Worm (Caenorhabditis elegans) whole organism, L4 larva: ENCODE results near the gene nhr-186.

ENCODE experiments used
- F10B5.3 ChIP-seq: sonication (generic microtip); optimal IDR thresholded peaks from 2 replicates; lab custom pipeline; 2016; ENCODE audit warnings: mild to moderate bottlenecking, missing genetic modification characterization, missing compliant biosample characterization
- F44E2.7 ChIP-seq: fragments of 200-800 bp; sonication (Bioruptor generic); IDR thresholded peaks from 2 replicates; pipeline ENCODE4 v2.1.2; 2022; ENCODE audit warnings: missing genetic modification characterization, missing compliant biosample characterization
- F49E8.2 ChIP-seq: sonication (generic microtip); optimal IDR thresholded peaks from 2 replicates; lab custom pipeline; 2016; ENCODE audit warnings: missing compliant biosample characterization, mild to moderate bottlenecking, missing genetic modification characterization, borderline replicate concordance
- T20F7.1 ChIP-seq: fragments of 200-800 bp; sonication (Bioruptor generic); optimal IDR thresholded peaks from 2 replicates; lab custom pipeline; 2018; ENCODE audit warnings: mild to moderate bottlenecking, missing genetic modification characterization, missing compliant biosample characterization
- aha-1 ChIP-seq: fragments of 150-350 bp; peaks from one replicate; lab custom pipeline; 2014; ENCODE audit warnings: missing biosample characterization, missing genetic modification characterization
- ama-1 ChIP-seq: fragments of 150-350 bp; optimal IDR thresholded peaks from 2 replicates; lab custom pipeline; 2014; ENCODE audit warnings: inconsistent platforms, mixed read lengths
- daf-16 ChIP-seq, 3 experiments: sonication (generic microtip); optimal IDR thresholded peaks; 2 replicates each; lab custom pipeline; 2016 to 2017; ENCODE audit warnings: missing genetic modification characterization in 3 of 3, missing genetic modification reagents in 3 of 3, mild to moderate bottlenecking in 2 of 3, missing compliant biosample characterization in 2 of 3, missing biosample characterization in 1 of 3, moderate library complexity in 1 of 3
- dmd-8 ChIP-seq: fragments of 200-800 bp; sonication (Bioruptor generic); IDR thresholded peaks from 2 replicates; pipeline ENCODE4 v1.3.6; 2022; ENCODE audit warnings: missing genetic modification characterization, missing compliant biosample characterization
- dmd-9 ChIP-seq: fragments of 200-800 bp; sonication (Bioruptor generic); IDR thresholded peaks from 2 replicates; pipeline ENCODE4 v1.3.6; 2022; ENCODE audit warnings: missing genetic modification reagents, missing genetic modification characterization, missing compliant biosample characterization
- dve-1 ChIP-seq: sonication (generic microtip); optimal IDR thresholded peaks from 2 replicates; lab custom pipeline; 2017; ENCODE audit warnings: antibody characterized with exemption, mild to moderate bottlenecking, missing genetic modification characterization, missing compliant biosample characterization; ENCODE audit not compliant: insufficient read depth
- fkh-10 ChIP-seq: fragments of 150-350 bp; optimal IDR thresholded peaks from 2 replicates; lab custom pipeline; 2014; ENCODE audit warnings: missing biosample characterization, missing genetic modification reagents, missing genetic modification characterization
- fos-1 ChIP-seq: fragments of 150-350 bp; optimal IDR thresholded peaks from 2 replicates; lab custom pipeline; 2014; ENCODE audit warnings: missing biosample characterization, missing genetic modification characterization
- gei-8 ChIP-seq: fragments of 200-800 bp; sonication (Bioruptor generic); optimal IDR thresholded peaks from 2 replicates; lab custom pipeline; 2018; ENCODE audit warnings: mild to moderate bottlenecking, missing genetic modification characterization, missing compliant biosample characterization
- hif-1 ChIP-seq, 2 experiments: sonication (generic microtip); optimal IDR thresholded peaks; 2 replicates each; lab custom pipeline; 2016 to 2017; ENCODE audit warnings: missing compliant biosample characterization in 2 of 2, missing genetic modification characterization in 2 of 2, missing genetic modification reagents in 2 of 2, missing genotype in 2 of 2, mild to moderate bottlenecking in 1 of 2
- hlh-30 ChIP-seq: sonication (generic microtip); optimal IDR thresholded peaks from 2 replicates; lab custom pipeline; 2017; ENCODE audit warnings: antibody characterized with exemption, mild to moderate bottlenecking, missing genetic modification characterization, missing compliant biosample characterization; ENCODE audit not compliant: insufficient read depth
- hmg-1.1 ChIP-seq: fragments of 200-800 bp; sonication (Bioruptor generic); IDR thresholded peaks from 2 replicates; pipeline ENCODE4 v1.3.6; 2022; ENCODE audit warnings: missing genetic modification reagents, missing genetic modification characterization, missing compliant biosample characterization
- jun-1 ChIP-seq: fragments of 150-350 bp; optimal IDR thresholded peaks from 2 replicates; lab custom pipeline; 2014; ENCODE audit warnings: missing biosample characterization, missing genetic modification reagents, missing genetic modification characterization
- lim-7 ChIP-seq: fragments of 200-800 bp; sonication (Bioruptor generic); IDR thresholded peaks from 2 replicates; pipeline ENCODE4 v1.3.6; 2022; ENCODE audit warnings: missing genetic modification characterization, missing compliant biosample characterization
- lin-15B ChIP-seq: fragments of 150-350 bp; sonication (generic microtip); optimal IDR thresholded peaks from 3 replicates; lab custom pipeline; 2014; ENCODE audit warnings: missing biosample characterization, missing genetic modification characterization
- madf-9 ChIP-seq: fragments of 200-800 bp; sonication (Bioruptor generic); conservative IDR thresholded peaks from 2 replicates; pipeline ENCODE4 v1.3.6; 2022; ENCODE audit warnings: missing genetic modification reagents, missing genetic modification characterization, missing compliant biosample characterization
- mep-1 ChIP-seq: fragments of 150-350 bp; sonication (generic microtip); optimal IDR thresholded peaks from 3 replicates; lab custom pipeline; 2014; ENCODE audit warnings: missing biosample characterization, missing genetic modification characterization
- mes-2 ChIP-seq: sonication (generic microtip); optimal IDR thresholded peaks from 2 replicates; lab custom pipeline; 2016; ENCODE audit warnings: missing genotype, mild to moderate bottlenecking, missing genetic modification characterization, missing compliant biosample characterization; ENCODE audit not compliant: poor library complexity, severe bottlenecking
- mxl-2 ChIP-seq: fragments of 200-800 bp; sonication (Bioruptor generic); conservative IDR thresholded peaks from 2 replicates; pipeline ENCODE4 v1.3.6; 2022; ENCODE audit warnings: missing genetic modification reagents, missing genetic modification characterization, missing compliant biosample characterization
- nhr-11 ChIP-seq: fragments of 150-350 bp; optimal IDR thresholded peaks from 2 replicates; lab custom pipeline; 2014; ENCODE audit warnings: missing biosample characterization, missing genetic modification characterization
- nhr-48 ChIP-seq: sonication (generic microtip); optimal IDR thresholded peaks from 2 replicates; lab custom pipeline; 2016; ENCODE audit warnings: mild to moderate bottlenecking, missing genetic modification characterization, missing compliant biosample characterization
- php-3 ChIP-seq: fragments of 200-800 bp; sonication (Bioruptor generic); IDR thresholded peaks from 2 replicates; pipeline ENCODE4 v1.3.6; 2022; ENCODE audit warnings: missing genetic modification reagents, missing genetic modification characterization, missing compliant biosample characterization
- rbr-2 ChIP-seq: sonication (generic microtip); optimal IDR thresholded peaks from 2 replicates; lab custom pipeline; 2016; ENCODE audit warnings: missing genotype, missing genetic modification characterization, missing compliant biosample characterization
- snpc-1.2 ChIP-seq: fragments of 200-800 bp; sonication (Bioruptor generic); IDR thresholded peaks from 2 replicates; pipeline ENCODE4 v1.3.6; 2022; ENCODE audit warnings: missing genetic modification reagents, missing genetic modification characterization, missing compliant biosample characterization
- spr-1 ChIP-seq: sonication (generic microtip); optimal IDR thresholded peaks from 2 replicates; lab custom pipeline; 2016; ENCODE audit warnings: mild to moderate bottlenecking, missing genetic modification characterization, missing compliant biosample characterization
- tag-97 ChIP-seq: fragments of 200-800 bp; sonication (Bioruptor generic); IDR thresholded peaks from 2 replicates; pipeline ENCODE4 v1.3.6; 2022; ENCODE audit warnings: missing genetic modification characterization, missing compliant biosample characterization
- unc-62 ChIP-seq, 3 experiments: fragments of 150-350 bp in 1 of 3; sonication (generic microtip); optimal IDR thresholded peaks in 2 of 3; peaks in 1 of 3; 1 replicate in 1 of 3; 2 replicates in 2 of 3; lab custom pipeline; 2014 to 2017; ENCODE audit warnings: missing biosample characterization in 3 of 3, missing genetic modification characterization in 3 of 3, missing genetic modification reagents in 3 of 3, missing genotype in 1 of 3

The nhr-186 gene

ce11 chrV:3896018-3896417 is 41.3 kb upstream of the nhr-186 start:
- TF ChIP-seq unc-62 (GFP tag; optimal IDR thresholded peaks at IDR 0.05 in 1 of 2; lab: Kevin White, UChicago): peak in 1 of 2 experiments; percentile 69
- TF ChIP-seq unc-62 (tag; optimal IDR thresholded peaks at IDR 0.05; lab: Kevin White, UChicago): no peak
- TF ChIP-seq nhr-48 (tag; lab: Kevin White, UChicago): no peak
- TF ChIP-seq, all 104 proteins: peak for 1

- TF ChIP-seq lim-7 (GFP tag; lab: Robert Waterston, UW) (no peak), daf-16 (GFP tag; optimal IDR thresholded peaks at IDR 0.05; lab: Kevin White, UChicago) (no peak), daf-16 (tag; optimal IDR thresholded peaks at IDR 0.05; lab: Kevin White, UChicago) (no peak), gei-8 (GFP tag; lab: Kevin White, UChicago) (no peak), snpc-1.2 (GFP tag; lab: Robert Waterston, UW) (no peak), fkh-10 (GFP tag; lab: Kevin White, UChicago) (no peak), F44E2.7 (GFP tag; lab: Robert Waterston, UW) (no peak), dmd-8 (GFP tag; lab: Robert Waterston, UW) (no peak), F10B5.3 (tag; lab: Kevin White, UChicago) (no peak), jun-1 (tag; lab: Kevin White, UChicago) (no peak), ama-1 (lab: Kevin White, UChicago) (no peak), fos-1 (tag; lab: Kevin White, UChicago) (no peak), rbr-2 (tag; lab: Kevin White, UChicago) (no peak), lin-15B (tag; lab: Kevin White, UChicago) (no peak), tag-97 (GFP tag; lab: Robert Waterston, UW) (no peak), hlh-30 (tag; lab: Kevin White, UChicago) (no peak), mxl-2 (no peak), nhr-11 (tag; lab: Kevin White, UChicago) (no peak), aha-1 (tag; lab: Kevin White, UChicago) (no peak), dmd-9 (no peak)
Measured at ce11 chrV:3894661-3895060, 39.9 kb upstream of the nhr-186 start, which contains the start of gene sre-9. Gene sre-9, plus strand, starts transcription at chrV:3894961.

- TF ChIP-seq mes-2 (tag; lab: Kevin White, UChicago) (no peak), madf-9 (no peak), F49E8.2 (tag; lab: Kevin White, UChicago) (no peak), mep-1 (tag; lab: Kevin White, UChicago) (no peak), tag-97 (GFP tag; lab: Robert Waterston, UW) (no peak), lim-7 (GFP tag; lab: Robert Waterston, UW) (no peak), php-3 (GFP tag; lab: Robert Waterston, UW) (no peak), spr-1 (no peak), fos-1 (tag; lab: Kevin White, UChicago) (no peak), dve-1 (tag; lab: Kevin White, UChicago) (no peak)
- TF ChIP-seq, all 104 proteins: peak for 0
Measured at ce11 chrV:3892361-3892904, 37.7 kb upstream of the nhr-186 start, which contains the start of gene C17E7.4. Gene C17E7.4, plus strand, starts transcription at chrV:3892854.

ce11 chrV:3891919-3892318 is 37.2 kb upstream of the nhr-186 start, which contains the start of gene C17E7.12:
Gene C17E7.12, minus strand, starts transcription at chrV:3892019.
- no peak for TF ChIP-seq hif-1 (tag; optimal IDR thresholded peaks at IDR 0.05; lab: Kevin White, UChicago)
- no peak for TF ChIP-seq hmg-1.1 (GFP tag; lab: Robert Waterston, UW)

ce11 chrV:3890761-3891160 is 36.0 kb upstream of the nhr-186 start, which contains the start of gene C17E7.9:
Gene C17E7.9, minus strand, starts transcription at chrV:3890861.
- TF ChIP-seq T20F7.1 (GFP tag; lab: Kevin White, UChicago): no peak
